Fruit fly (Drosophila melanogaster) whole organism, embryonic: ENCODE measurements around the gene CG6972.

Source experiments
- Antp ChIP-seq: fragments of 200-800 bp; sonication (Bioruptor generic); optimal IDR thresholded peaks from 3 replicates; lab custom pipeline; 2016; ENCODE audit warnings: missing biosample characterization, missing genetic modification characterization
- CG10267 ChIP-seq: fragments of 200-800 bp; sonication (Bioruptor generic); optimal IDR thresholded peaks from 2 replicates; lab custom pipeline; 2018; ENCODE audit warnings: missing biosample characterization, mild to moderate bottlenecking, missing genetic modification characterization, moderate library complexity
- CG10431 ChIP-seq: fragments of 200-800 bp; sonication (Bioruptor generic); optimal IDR thresholded peaks from 3 replicates; lab custom pipeline; 2018; ENCODE audit warnings: missing biosample characterization, mild to moderate bottlenecking, missing genetic modification characterization
- CG10565 ChIP-seq: fragments of 200-800 bp; sonication (Bioruptor generic); optimal IDR thresholded peaks from 3 replicates; lab custom pipeline; 2016; ENCODE audit warnings: missing biosample characterization, mild to moderate bottlenecking, missing genetic modification characterization
- CG11085 ChIP-seq: fragments of 200-800 bp; sonication (Bioruptor generic); IDR thresholded peaks from 2 replicates; pipeline ENCODE4 v1.3.6; 2022; ENCODE audit warnings: missing biosample characterization, missing genetic modification characterization
- CG11093 ChIP-seq: fragments of 200-800 bp; sonication (Bioruptor generic); IDR thresholded peaks from 3 replicates; pipeline ENCODE4 v1.3.6; 2022; ENCODE audit warnings: missing biosample characterization, missing genetic modification characterization
- CG11247 ChIP-seq: fragments of 200-800 bp; sonication (Bioruptor generic); IDR thresholded peaks from 2 replicates; pipeline ENCODE4 v1.3.6; 2022; ENCODE audit warnings: missing biosample characterization, missing genetic modification characterization
- CG11398 ChIP-seq: fragments of 200-800 bp; sonication (Bioruptor generic); optimal IDR thresholded peaks from 2 replicates; lab custom pipeline; 2016; ENCODE audit warnings: missing biosample characterization, missing genetic modification characterization
- CG12219 ChIP-seq: fragments of 200-800 bp; sonication (Bioruptor generic); optimal IDR thresholded peaks from 3 replicates; lab custom pipeline; 2018; ENCODE audit warnings: missing biosample characterization, mild to moderate bottlenecking, missing genetic modification characterization
- CG13775 ChIP-seq: fragments of 200-800 bp; sonication (Bioruptor generic); optimal IDR thresholded peaks from 3 replicates; lab custom pipeline; 2017; ENCODE audit warnings: missing biosample characterization, mild to moderate bottlenecking, missing genetic modification characterization
- CG15696 ChIP-seq: fragments of 200-800 bp; sonication (Bioruptor generic); optimal IDR thresholded peaks from 2 replicates; lab custom pipeline; 2019; ENCODE audit warnings: missing biosample characterization, mild to moderate bottlenecking, missing genetic modification characterization, moderate library complexity
- CG17802 ChIP-seq: fragments of 200-800 bp; sonication (Bioruptor generic); optimal IDR thresholded peaks from 2 replicates; lab custom pipeline; 2018; ENCODE audit warnings: missing biosample characterization, mild to moderate bottlenecking, missing genetic modification characterization, moderate library complexity
- CG18476 ChIP-seq: fragments of 200-800 bp; sonication (Bioruptor generic); optimal IDR thresholded peaks from 2 replicates; lab custom pipeline; 2016; ENCODE audit warnings: missing biosample characterization, mild to moderate bottlenecking, missing genetic modification characterization
- CG2678 ChIP-seq: fragments of 200-800 bp; sonication (Bioruptor generic); optimal IDR thresholded peaks from 3 replicates; lab custom pipeline; 2019; ENCODE audit warnings: missing biosample characterization, mild to moderate bottlenecking, missing genetic modification characterization, moderate library complexity
- CG34376 ChIP-seq: fragments of 200-800 bp; sonication (Bioruptor generic); optimal IDR thresholded peaks from 2 replicates; lab custom pipeline; 2018; ENCODE audit warnings: missing biosample characterization, mild to moderate bottlenecking, missing genetic modification characterization
- CG43689 ChIP-seq: fragments of 200-800 bp; sonication (Bioruptor generic); IDR thresholded peaks from 2 replicates; pipeline ENCODE4 v1.3.6; 2022; ENCODE audit warnings: missing biosample characterization, missing genetic modification characterization
- CG4820 ChIP-seq: fragments of 200-800 bp; sonication (Bioruptor generic); optimal IDR thresholded peaks from 3 replicates; lab custom pipeline; 2016; ENCODE audit warnings: missing biosample characterization, missing genetic modification characterization
- CG6272 ChIP-seq: fragments of 200-800 bp; sonication (Bioruptor generic); IDR thresholded peaks from 2 replicates; pipeline ENCODE4 v1.3.6; 2022; ENCODE audit warnings: missing biosample characterization, missing genetic modification characterization
- CG7786 ChIP-seq: fragments of 200-800 bp; sonication (Bioruptor generic); optimal IDR thresholded peaks from 2 replicates; lab custom pipeline; 2016; ENCODE audit warnings: missing biosample characterization, missing genetic modification characterization
- CG7839 ChIP-seq: fragments of 200-800 bp; sonication (Bioruptor generic); optimal IDR thresholded peaks from 3 replicates; lab custom pipeline; 2018; ENCODE audit warnings: missing biosample characterization, mild to moderate bottlenecking, missing genetic modification characterization, moderate library complexity
- CG7928 ChIP-seq: fragments of 200-800 bp; sonication (Bioruptor generic); optimal IDR thresholded peaks from 2 replicates; lab custom pipeline; 2017; ENCODE audit warnings: missing biosample characterization, mild to moderate bottlenecking, missing genetic modification characterization
- CG8944 ChIP-seq: fragments of 200-800 bp; sonication (Bioruptor generic); optimal IDR thresholded peaks from 3 replicates; lab custom pipeline; 2016; ENCODE audit warnings: missing biosample characterization, missing genetic modification characterization
- CG9932 ChIP-seq: fragments of 200-800 bp; sonication (Bioruptor generic); IDR thresholded peaks from 2 replicates; pipeline ENCODE4 v1.3.6; 2022; ENCODE audit warnings: missing biosample characterization, missing genetic modification characterization
- D ChIP-seq, 2 experiments: fragments of 200-800 bp in 1 of 2; fragments of >200 bp in 1 of 2; sonication (Bioruptor generic) in 1 of 2; optimal IDR thresholded peaks; 2 replicates in 1 of 2; 3 replicates in 1 of 2; lab custom pipeline; 2017; ENCODE audit warnings: mild to moderate bottlenecking in 1 of 2, missing biosample characterization in 1 of 2, missing genetic modification characterization in 1 of 2, missing genetic modification reagents in 1 of 2
- Hr39 ChIP-seq: fragments of >200 bp; optimal IDR thresholded peaks from 2 replicates; lab custom pipeline; 2017
- Jarid2 ChIP-seq: fragments of 200-800 bp; sonication (Bioruptor generic); optimal IDR thresholded peaks from 3 replicates; lab custom pipeline; 2017; ENCODE audit warnings: mild to moderate bottlenecking, missing biosample characterization, missing genetic modification reagents, missing genetic modification characterization
- Lpt ChIP-seq: fragments of >200 bp; optimal IDR thresholded peaks from 2 replicates; lab custom pipeline; 2018; ENCODE audit warnings: missing biosample characterization, missing genetic modification characterization
- Med ChIP-seq: fragments of 200-800 bp; sonication (Bioruptor generic); peaks from one replicate; lab custom pipeline; 2016; ENCODE audit warnings: missing biosample characterization, missing genetic modification characterization, mild to moderate bottlenecking, inconsistent platforms, moderate library complexity
- NFAT ChIP-seq: fragments of 200-800 bp; sonication (Bioruptor generic); IDR thresholded peaks from 2 replicates; pipeline ENCODE4 v1.3.6; 2022; ENCODE audit warnings: missing biosample characterization, missing genetic modification characterization
- Nf-YB ChIP-seq: fragments of 200-800 bp; sonication (Bioruptor generic); optimal IDR thresholded peaks from 3 replicates; lab custom pipeline; 2019; ENCODE audit warnings: missing biosample characterization, mild to moderate bottlenecking, missing genetic modification characterization, moderate library complexity
- Usf ChIP-seq: fragments of 200-800 bp; sonication (Bioruptor generic); optimal IDR thresholded peaks from 2 replicates; lab custom pipeline; 2017; ENCODE audit warnings: missing genotype, missing biosample characterization, missing genetic modification characterization
- ab ChIP-seq: fragments of 200-800 bp; sonication (Bioruptor generic); optimal IDR thresholded peaks from 2 replicates; lab custom pipeline; 2016; ENCODE audit warnings: missing biosample characterization, missing genetic modification characterization
- cato ChIP-seq: fragments of 200-800 bp; sonication (Bioruptor generic); optimal IDR thresholded peaks from 2 replicates; lab custom pipeline; 2016; ENCODE audit warnings: missing biosample characterization, missing genetic modification characterization, borderline replicate concordance
- chm ChIP-seq: fragments of 200-800 bp; sonication (Bioruptor generic); IDR thresholded peaks from 2 replicates; pipeline ENCODE4 v1.3.6; 2022; ENCODE audit warnings: missing biosample characterization, missing genetic modification characterization
- dysf ChIP-seq: fragments of 200-800 bp; sonication (Bioruptor generic); IDR thresholded peaks from 3 replicates; pipeline ENCODE4 v1.3.6; 2022; ENCODE audit warnings: missing biosample characterization, missing genetic modification characterization
- ems ChIP-seq: fragments of 200-800 bp; sonication (Bioruptor generic); optimal IDR thresholded peaks from 3 replicates; lab custom pipeline; 2016; ENCODE audit warnings: missing biosample characterization, missing genetic modification characterization
- eve ChIP-seq, 2 experiments: fragments of >200 bp; optimal IDR thresholded peaks; 2 replicates each; lab custom pipeline; 2017; ENCODE audit warnings: missing biosample characterization in 2 of 2, missing genetic modification characterization in 2 of 2
- fu2 ChIP-seq: fragments of 200-800 bp; sonication (Bioruptor generic); optimal IDR thresholded peaks from 2 replicates; lab custom pipeline; 2016; ENCODE audit warnings: missing biosample characterization, missing genetic modification characterization
- grn ChIP-seq: fragments of 200-800 bp; sonication (Bioruptor generic); optimal IDR thresholded peaks from 3 replicates; lab custom pipeline; 2017; ENCODE audit warnings: missing biosample characterization, missing genetic modification characterization
- nom ChIP-seq: fragments of 200-800 bp; sonication (Bioruptor generic); optimal IDR thresholded peaks from 2 replicates; lab custom pipeline; 2017; ENCODE audit warnings: missing biosample characterization, missing genetic modification characterization, mild to moderate bottlenecking, moderate library complexity, missing genetic modification reagents
- oc ChIP-seq: fragments of 200-800 bp; sonication (Bioruptor generic); optimal IDR thresholded peaks from 2 replicates; lab custom pipeline; 2018; ENCODE audit warnings: missing biosample characterization, mild to moderate bottlenecking, missing genetic modification characterization, moderate library complexity
- otp ChIP-seq: fragments of 200-800 bp; sonication (Bioruptor generic); IDR thresholded peaks from 3 replicates; pipeline ENCODE4, ENCODE4 v1.3.6; 2022; ENCODE audit warnings: missing biosample characterization, missing genetic modification characterization
- pho ChIP-seq: fragments of 200-800 bp; sonication (Bioruptor generic); optimal IDR thresholded peaks from 2 replicates; lab custom pipeline; 2016; ENCODE audit warnings: missing biosample characterization, missing genetic modification characterization
- run ChIP-seq: fragments of 200-800 bp; sonication (Bioruptor generic); optimal IDR thresholded peaks from 3 replicates; lab custom pipeline; 2018; ENCODE audit warnings: missing biosample characterization, mild to moderate bottlenecking, missing genetic modification characterization
- sens ChIP-seq: fragments of 200-800 bp; sonication (Bioruptor generic); peaks from one replicate; lab custom pipeline; 2016; ENCODE audit warnings: missing biosample characterization, missing genetic modification characterization
- sisA ChIP-seq: fragments of 200-800 bp; sonication (Bioruptor generic); IDR thresholded peaks from 2 replicates; pipeline ENCODE4 v1.3.6; 2022; ENCODE audit warnings: missing biosample characterization, missing genetic modification characterization
- slbo ChIP-seq: fragments of 200-800 bp; sonication (Bioruptor generic); IDR thresholded peaks from 2 replicates; pipeline ENCODE4 v1.3.6; 2022; ENCODE audit warnings: missing biosample characterization, missing genetic modification characterization
- sqz ChIP-seq: fragments of 200-800 bp; sonication (Bioruptor generic); optimal IDR thresholded peaks from 3 replicates; lab custom pipeline; 2018; ENCODE audit warnings: missing biosample characterization, mild to moderate bottlenecking, missing genetic modification characterization
- tgo ChIP-seq: fragments of 200-800 bp; sonication (Bioruptor generic); IDR thresholded peaks from 3 replicates; pipeline ENCODE4 v1.3.6; 2022; ENCODE audit warnings: missing biosample characterization, missing genetic modification characterization
- zf30C ChIP-seq: fragments of 200-800 bp; sonication (Bioruptor generic); optimal IDR thresholded peaks from 3 replicates; lab custom pipeline; 2018; ENCODE audit warnings: missing biosample characterization, mild to moderate bottlenecking, missing genetic modification characterization

Gene CG6972

dm6 chr3R:22667284-22667958 is 34.4 kb upstream of the CG6972 start (continued):
- TF ChIP-seq Nf-YB: peak; percentile 58
- no peak for TF ChIP-seq ab
- peak; percentile 78; the same call in 2 of the 3 replicates for TF ChIP-seq otp (GFP tag; lab: Robert Waterston, UW)
- TF ChIP-seq CG11247 (GFP tag; lab: Robert Waterston, UW): 0 out of 2 replicates have a peak, but pooled peaks have one; percentile 30
- peak; percentile 40 for TF ChIP-seq CG7786 (GFP tag; lab: Kevin White, UChicago)
- no peak for TF ChIP-seq Hr39
- TF ChIP-seq CG4820 (GFP tag; lab: Kevin White, UChicago): peak; percentile 87
- TF ChIP-seq cato (GFP tag; lab: Kevin White, UChicago): peak; percentile 54
- TF ChIP-seq CG34376: no peak
- TF ChIP-seq grn (GFP tag; lab: Kevin White, UChicago): peak; percentile 5
- 0 out of 2 replicates have a peak, but pooled peaks have one; percentile 25 for TF ChIP-seq chm (GFP tag; lab: Robert Waterston, UW)
- peak; percentile 89 for TF ChIP-seq CG10267 (tag; lab: Kevin White, UChicago)
- no peak for TF ChIP-seq Lpt
- peak; percentile 59 for TF ChIP-seq CG13775 (GFP tag; lab: Kevin White, UChicago)
- TF ChIP-seq CG11093 (GFP tag; lab: Robert Waterston, UW): peak; percentile 74; the same call in 1 of the 3 replicates
- TF ChIP-seq Antp (GFP tag; lab: Kevin White, UChicago): peak; percentile 2
- peak; percentile 60 for TF ChIP-seq ems (GFP tag; lab: Kevin White, UChicago)
- peak; percentile 66 for TF ChIP-seq CG11398 (GFP tag; lab: Kevin White, UChicago)
- peak; percentile 96 for TF ChIP-seq sens (GFP tag; lab: Kevin White, UChicago)
- TF ChIP-seq CG17802 (tag; lab: Kevin White, UChicago): peak; percentile 64
- TF ChIP-seq CG7839 (tag; lab: Kevin White, UChicago): peak; percentile 94
- TF ChIP-seq CG43689: peak; percentile 65
- no peak for TF ChIP-seq fu2 (GFP tag; lab: Kevin White, UChicago)
- peak; percentile 86 for TF ChIP-seq sisA (GFP tag; lab: Robert Waterston, UW)
- TF ChIP-seq oc: peak; percentile 81
- no peak for TF ChIP-seq D (optimal IDR thresholded peaks at IDR 0.05; lab: Kevin White, UChicago)
- TF ChIP-seq D (GFP tag; optimal IDR thresholded peaks at IDR 0.05; lab: Kevin White, UChicago): peak; percentile 87
- TF ChIP-seq CG10565: peak; percentile 13
- TF ChIP-seq NFAT (GFP tag; lab: Robert Waterston, UW): no peak
- peak in 1 of 2 experiments; percentile 92 for TF ChIP-seq eve (GFP tag; optimal IDR thresholded peaks at IDR 0.05; lab: Kevin White, UChicago)
- peak; percentile 91 for TF ChIP-seq CG15696 (tag; lab: Kevin White, UChicago)
- peak; percentile 23 for TF ChIP-seq pho
- no peak for TF ChIP-seq CG11085 (GFP tag; lab: Robert Waterston, UW)
- no peak for TF ChIP-seq CG10431 (GFP tag; lab: Kevin White, UChicago)
- peak; percentile 74 for TF ChIP-seq dysf (GFP tag; lab: Robert Waterston, UW)
- TF ChIP-seq Med (GFP tag; lab: Kevin White, UChicago): peak; percentile 80
- TF ChIP-seq tgo (GFP tag; lab: Robert Waterston, UW): peak; percentile 41; the same call in 1 of the 3 replicates
- peak; percentile 66 for TF ChIP-seq CG18476 (GFP tag; lab: Kevin White, UChicago)
- TF ChIP-seq nom (GFP tag; lab: Kevin White, UChicago): peak; percentile 84
- TF ChIP-seq Usf: peak; percentile 24
- 0 out of 2 replicates have a peak, but pooled peaks have one; percentile 45 for TF ChIP-seq CG6272 (GFP tag; lab: Robert Waterston, UW)
- peak; percentile 42 for TF ChIP-seq CG12219 (GFP tag; lab: Kevin White, UChicago)
- peak; percentile 66 for TF ChIP-seq run (tag; lab: Kevin White, UChicago)
- peak; percentile 83 for TF ChIP-seq sqz
- TF ChIP-seq CG2678: peak; percentile 94
- peak; percentile 34 for TF ChIP-seq Jarid2
- peak; percentile 20; the same call in 1 of the 2 replicates for TF ChIP-seq CG9932 (GFP tag; lab: Robert Waterston, UW)
- peak; percentile 60 for TF ChIP-seq slbo
- TF ChIP-seq CG8944 (GFP tag; lab: Kevin White, UChicago): peak; percentile 45
- no peak for TF ChIP-seq CG7928 (GFP tag; lab: Kevin White, UChicago)
- peak; percentile 80 for TF ChIP-seq zf30C (GFP tag; lab: Kevin White, UChicago)
